Fruit fly (Drosophila melanogaster) whole organism, embryonic: ENCODE results near the gene wtrw.

Experiments used
- Dfd ChIP-seq, 2 experiments: fragments of >200 bp; optimal IDR thresholded peaks; 2 replicates each; lab custom pipeline; 2017; ENCODE audit warnings: missing biosample characterization in 2 of 2, missing genetic modification characterization in 2 of 2
- fd3F ChIP-seq: fragments of 200-800 bp; sonication (Bioruptor generic); optimal IDR thresholded peaks from 2 replicates; lab custom pipeline; 2018; ENCODE audit warnings: missing biosample characterization, mild to moderate bottlenecking, missing genetic modification characterization, moderate library complexity

dm6 chr3R:7907311-7907710 lies 16.2 kb downstream of the wtrw start, which contains the start of the genes Taf7 and EMC1:
- no peak for TF ChIP-seq fd3F (GFP tag; lab: Kevin White, UChicago)
- peak in 1 of 2 experiments; percentile 13 for TF ChIP-seq Dfd (GFP tag; optimal IDR thresholded peaks at IDR 0.05; lab: Kevin White, UChicago)
